Worm (Caenorhabditis elegans) whole organism, L2 larva: ENCODE data around the gene F56A8.3.
A peak's percentile ranks its signal among the peaks of the same experiment; 100 is the strongest.

Experiments
- C34F6.9 ChIP-seq: fragments of 150-350 bp; optimal IDR thresholded peaks from 2 replicates; lab custom pipeline; 2014; ENCODE audit warnings: missing biosample characterization, missing genetic modification characterization
- F13H6.1 ChIP-seq: sonication (generic microtip); optimal IDR thresholded peaks from 2 replicates; lab custom pipeline; 2016; ENCODE audit warnings: missing genetic modification characterization, missing compliant biosample characterization
- R02D3.7 ChIP-seq: fragments of 150-350 bp; optimal IDR thresholded peaks from 2 replicates; lab custom pipeline; 2014; ENCODE audit warnings: missing biosample characterization, missing genetic modification characterization
- Y55F3AM.14 ChIP-seq: fragments of 200-800 bp; sonication (Bioruptor generic); optimal IDR thresholded peaks from 2 replicates; lab custom pipeline; 2018; ENCODE audit warnings: mild to moderate bottlenecking, missing genetic modification characterization, missing compliant biosample characterization
- ZK546.5 ChIP-seq: sonication (generic microtip); optimal IDR thresholded peaks from 2 replicates; lab custom pipeline; 2017; ENCODE audit warnings: missing biosample characterization, missing genetic modification characterization
- alr-1 ChIP-seq: fragments of 150-350 bp; optimal IDR thresholded peaks from 2 replicates; lab custom pipeline; 2014; ENCODE audit warnings: missing biosample characterization, missing genetic modification characterization
- aly-2 ChIP-seq: fragments of 150-350 bp; optimal IDR thresholded peaks from 2 replicates; lab custom pipeline; 2014; ENCODE audit warnings: missing biosample characterization, missing genetic modification characterization
- ama-1 ChIP-seq: fragments of 150-350 bp; optimal IDR thresholded peaks from 2 replicates; lab custom pipeline; 2018; ENCODE audit warnings: inconsistent platforms
- blmp-1 ChIP-seq: sonication (generic microtip); optimal IDR thresholded peaks from 2 replicates; lab custom pipeline; 2017; ENCODE audit warnings: missing genetic modification characterization, mild to moderate bottlenecking, missing compliant biosample characterization, antibody characterized with exemption, moderate library complexity; ENCODE audit not compliant: insufficient read depth
- ceh-16 ChIP-seq: fragments of 150-350 bp; optimal IDR thresholded peaks from 2 replicates; lab custom pipeline; 2014; ENCODE audit warnings: missing biosample characterization, missing genetic modification characterization
- ceh-82 ChIP-seq: fragments of 150-350 bp; optimal IDR thresholded peaks from 2 replicates; lab custom pipeline; 2014; ENCODE audit warnings: missing biosample characterization, missing genetic modification characterization
- dmd-4 ChIP-seq: sonication (generic microtip); optimal IDR thresholded peaks from 2 replicates; lab custom pipeline; 2017; ENCODE audit warnings: missing biosample characterization, missing genetic modification characterization
- elt-1 ChIP-seq: fragments of 150-350 bp; optimal IDR thresholded peaks from 2 replicates; lab custom pipeline; 2014; ENCODE audit warnings: missing biosample characterization, missing genetic modification characterization
- elt-3 ChIP-seq: sonication (generic microtip); optimal IDR thresholded peaks from 2 replicates; lab custom pipeline; 2017; ENCODE audit warnings: missing biosample characterization, missing genetic modification characterization
- fos-1 ChIP-seq: fragments of 150-350 bp; optimal IDR thresholded peaks from 2 replicates; lab custom pipeline; 2014; ENCODE audit warnings: missing biosample characterization, missing genetic modification characterization
- gmeb-1 ChIP-seq: fragments of 150-350 bp; optimal IDR thresholded peaks from 2 replicates; lab custom pipeline; 2014; ENCODE audit warnings: missing biosample characterization, missing genetic modification characterization
- lin-13 ChIP-seq: fragments of 150-350 bp; optimal IDR thresholded peaks from 2 replicates; lab custom pipeline; 2014; ENCODE audit warnings: missing biosample characterization, missing genetic modification reagents, missing genetic modification characterization
- lin-39 ChIP-seq: fragments of 150-350 bp; optimal IDR thresholded peaks from 2 replicates; lab custom pipeline; 2014; ENCODE audit warnings: missing biosample characterization, missing genetic modification reagents, missing genetic modification characterization
- lsy-2 ChIP-seq, 2 experiments: fragments of 150-350 bp in 1 of 2; sonication (generic microtip) in 1 of 2; optimal IDR thresholded peaks; 2 replicates each; lab custom pipeline; 2014 to 2017; ENCODE audit warnings: missing biosample characterization in 2 of 2, missing genetic modification characterization in 2 of 2
- mab-5 ChIP-seq: fragments of 150-350 bp; optimal IDR thresholded peaks from 2 replicates; lab custom pipeline; 2014; ENCODE audit warnings: missing biosample characterization, missing genetic modification characterization
- mbf-1 ChIP-seq: sonication (generic microtip); optimal IDR thresholded peaks from 2 replicates; lab custom pipeline; 2017; ENCODE audit warnings: missing biosample characterization, missing genetic modification characterization
- mdl-1 ChIP-seq, 2 experiments: fragments of 150-350 bp in 1 of 2; sonication (generic microtip) in 1 of 2; optimal IDR thresholded peaks; 2 replicates each; lab custom pipeline; 2017; ENCODE audit warnings: missing biosample characterization in 2 of 2, missing genetic modification characterization in 2 of 2
- nhr-10 ChIP-seq: sonication (generic microtip); optimal IDR thresholded peaks from 2 replicates; lab custom pipeline; 2017; ENCODE audit warnings: missing biosample characterization, missing genetic modification characterization
- nhr-11 ChIP-seq: fragments of 150-350 bp; optimal IDR thresholded peaks from 2 replicates; lab custom pipeline; 2014; ENCODE audit warnings: missing biosample characterization, missing genetic modification characterization
- nhr-12 ChIP-seq: fragments of 150-350 bp; optimal IDR thresholded peaks from 2 replicates; lab custom pipeline; 2014; ENCODE audit warnings: missing biosample characterization, missing genetic modification characterization
- nhr-129 ChIP-seq: fragments of 150-350 bp; optimal IDR thresholded peaks from 2 replicates; lab custom pipeline; 2014; ENCODE audit warnings: missing biosample characterization, missing genetic modification characterization
- nhr-23 ChIP-seq: fragments of 150-350 bp; optimal IDR thresholded peaks from 2 replicates; lab custom pipeline; 2014; ENCODE audit warnings: missing biosample characterization, missing genetic modification reagents, missing genetic modification characterization
- nhr-237 ChIP-seq: fragments of 150-350 bp; optimal IDR thresholded peaks from 2 replicates; lab custom pipeline; 2014; ENCODE audit warnings: missing biosample characterization, missing genetic modification characterization
- nhr-25 ChIP-seq: fragments of 150-350 bp; sonication (generic microtip); optimal IDR thresholded peaks from 3 replicates; lab custom pipeline; 2014; ENCODE audit warnings: missing biosample characterization, missing genetic modification characterization
- nhr-6 ChIP-seq: fragments of 150-350 bp; optimal IDR thresholded peaks from 2 replicates; lab custom pipeline; 2014; ENCODE audit warnings: missing biosample characterization, missing genetic modification characterization
- nhr-77 ChIP-seq: fragments of 150-350 bp; optimal IDR thresholded peaks from 2 replicates; lab custom pipeline; 2014; ENCODE audit warnings: missing biosample characterization, missing genetic modification characterization
- peb-1 ChIP-seq: fragments of 150-350 bp; optimal IDR thresholded peaks from 2 replicates; lab custom pipeline; 2014; ENCODE audit warnings: missing biosample characterization, missing genetic modification characterization
- sem-4 ChIP-seq: fragments of 150-350 bp; optimal IDR thresholded peaks from 2 replicates; lab custom pipeline; 2014; ENCODE audit warnings: missing biosample characterization, missing genetic modification reagents, missing genetic modification characterization
- skn-1 ChIP-seq: sonication (generic microtip); optimal IDR thresholded peaks from 2 replicates; lab custom pipeline; 2017; ENCODE audit warnings: missing biosample characterization, missing genetic modification characterization
- sma-3 ChIP-seq: sonication (generic microtip); optimal IDR thresholded peaks from 2 replicates; lab custom pipeline; 2016; ENCODE audit warnings: missing genetic modification reagents, missing genetic modification characterization, missing compliant biosample characterization
- sma-9 ChIP-seq, 2 experiments: fragments of 150-350 bp in 1 of 2; sonication (generic microtip) in 1 of 2; optimal IDR thresholded peaks; 2 replicates each; lab custom pipeline; 2014 to 2016; ENCODE audit warnings: missing genetic modification characterization in 2 of 2, mild to moderate bottlenecking in 1 of 2, missing biosample characterization in 1 of 2, missing compliant biosample characterization in 1 of 2, missing genetic modification reagents in 1 of 2, moderate library complexity in 1 of 2
- unc-39 ChIP-seq: fragments of 150-350 bp; optimal IDR thresholded peaks from 2 replicates; lab custom pipeline; 2014; ENCODE audit warnings: missing biosample characterization, missing genetic modification characterization
- unc-55 ChIP-seq: fragments of 150-350 bp; sonication (generic microtip); optimal IDR thresholded peaks from 3 replicates; lab custom pipeline; 2014; ENCODE audit warnings: missing biosample characterization, missing genetic modification reagents, missing genetic modification characterization
- zag-1 ChIP-seq: fragments of 150-350 bp; optimal IDR thresholded peaks from 2 replicates; lab custom pipeline; 2014; ENCODE audit warnings: missing biosample characterization, missing genetic modification characterization
- ztf-1 ChIP-seq: fragments of 200-800 bp; sonication (Bioruptor generic); conservative IDR thresholded peaks from 2 replicates; pipeline ENCODE4 v1.3.6; 2022; ENCODE audit warnings: missing genetic modification characterization, missing compliant biosample characterization
- ztf-11 ChIP-seq: sonication (generic microtip); optimal IDR thresholded peaks from 2 replicates; lab custom pipeline; 2017; ENCODE audit warnings: missing biosample characterization, missing genetic modification characterization

The F56A8.3 gene

DNA sequence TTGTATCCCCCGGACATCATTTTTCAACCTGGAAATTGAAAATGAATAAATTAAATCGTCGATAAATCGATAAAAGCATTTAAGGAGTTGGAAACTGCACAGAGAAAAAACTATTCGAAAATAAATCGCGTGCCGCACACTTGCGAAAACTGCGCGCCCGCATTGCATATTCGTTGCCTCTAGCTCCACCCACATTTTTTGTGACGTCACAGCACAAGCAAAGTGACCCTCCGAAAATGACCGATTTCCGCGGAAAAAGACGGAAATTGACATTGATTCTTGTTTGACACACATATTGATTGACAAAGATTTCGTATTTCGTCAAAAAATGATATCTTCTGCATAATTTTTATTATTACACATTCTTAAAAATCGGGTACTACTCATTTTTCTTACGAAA lies 12.2 kb downstream of the F56A8.3 start, which contains the start of gene cpf-2 (continued):
- TF ChIP-seq sma-9 (GFP tag; optimal IDR thresholded peaks at IDR 0.05; lab: Kevin White, UChicago): peak; percentile 74
- TF ChIP-seq sma-9 (tag; optimal IDR thresholded peaks at IDR 0.05; lab: Kevin White, UChicago): no peak
- no peak for TF ChIP-seq zag-1
- TF ChIP-seq gmeb-1 (tag; lab: Kevin White, UChicago): peak; percentile 85
- TF ChIP-seq R02D3.7 (tag; lab: Kevin White, UChicago): no peak
- no peak for TF ChIP-seq alr-1
- TF ChIP-seq ZK546.5 (tag; lab: Kevin White, UChicago): no peak

DNA sequence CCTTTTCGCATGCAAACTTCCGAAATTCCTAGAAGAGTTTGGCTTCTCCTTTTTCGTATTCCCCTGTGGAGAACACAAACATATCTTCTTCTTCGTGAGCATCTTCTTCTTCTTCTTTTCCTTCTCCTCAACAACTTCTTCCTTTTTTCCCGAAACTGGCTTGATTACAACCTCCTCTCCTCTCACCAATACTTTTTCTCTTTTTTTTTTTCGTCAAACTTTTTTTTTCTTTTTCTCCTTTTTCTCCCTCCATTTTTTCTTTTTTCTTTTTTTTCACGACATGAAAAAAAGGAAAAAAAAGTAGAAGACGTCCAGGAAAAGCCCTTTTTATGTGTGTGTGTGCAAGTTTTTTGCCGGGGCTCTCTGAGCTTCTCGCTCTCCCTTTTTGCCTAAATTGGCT lies 14.2 kb downstream of the F56A8.3 start:
- peak; percentile 25 for TF ChIP-seq Y55F3AM.14 (GFP tag; lab: Kevin White, UChicago)
- TF ChIP-seq nhr-129 (tag; lab: Kevin White, UChicago): peak; percentile 8
- peak; percentile 3 for TF ChIP-seq sem-4
- peak; percentile 84 for TF ChIP-seq unc-55 (GFP tag; lab: Kevin White, UChicago)
- TF ChIP-seq dmd-4 (tag; lab: Kevin White, UChicago): no peak
- peak in 1 of 2 experiments; percentile 54 for TF ChIP-seq lsy-2 (tag; optimal IDR thresholded peaks at IDR 0.05; lab: Kevin White, UChicago)
- TF ChIP-seq mdl-1 (tag; optimal IDR thresholded peaks at IDR 0.05; lab: Kevin White, UChicago): peak in 1 of 2 experiments; percentile 2
- peak; percentile 79 for TF ChIP-seq C34F6.9 (tag; lab: Kevin White, UChicago)
- TF ChIP-seq alr-1: no peak
- no peak for TF ChIP-seq elt-1
- TF ChIP-seq zag-1: peak; percentile 57
- TF ChIP-seq, all 48 proteins: peak for 8

- TF ChIP-seq nhr-237 (tag; lab: Kevin White, UChicago) (no peak), nhr-25 (tag; lab: Kevin White, UChicago) (no peak), ztf-1 (GFP tag; lab: Robert Waterston, UW) (no peak), nhr-77 (tag; lab: Kevin White, UChicago) (no peak), ztf-11 (tag; lab: Kevin White, UChicago) (no peak), ceh-16 (no peak), nhr-12 (tag; lab: Kevin White, UChicago) (no peak), C34F6.9 (tag; lab: Kevin White, UChicago) (no peak), ceh-82 (tag; lab: Kevin White, UChicago) (no peak), unc-39 (tag; lab: Kevin White, UChicago) (no peak), sem-4 (no peak), nhr-129 (tag; lab: Kevin White, UChicago) (no peak), alr-1 (no peak), nhr-23 (no peak), Y55F3AM.14 (GFP tag; lab: Kevin White, UChicago) (no peak)
These were observed 15.5 kb downstream of the F56A8.3 start for ce11 chrIII:13272227-13272626.

- peak; percentile 12 for TF ChIP-seq sma-9 (GFP tag; optimal IDR thresholded peaks at IDR 0.05; lab: Kevin White, UChicago)
- TF ChIP-seq sma-9 (tag; optimal IDR thresholded peaks at IDR 0.05; lab: Kevin White, UChicago): no peak
- no peak for TF ChIP-seq elt-3 (tag; lab: Kevin White, UChicago)
- no peak for TF ChIP-seq gmeb-1 (tag; lab: Kevin White, UChicago)
- TF ChIP-seq fos-1: no peak
- peak; percentile 19 for TF ChIP-seq mab-5 (tag; lab: Kevin White, UChicago)
- no peak for TF ChIP-seq ZK546.5 (tag; lab: Kevin White, UChicago)
- TF ChIP-seq mbf-1 (tag; lab: Kevin White, UChicago): no peak
- no peak for TF ChIP-seq ceh-82 (tag; lab: Kevin White, UChicago)
- TF ChIP-seq R02D3.7 (tag; lab: Kevin White, UChicago): no peak
- no peak for TF ChIP-seq nhr-6 (tag; lab: Kevin White, UChicago)
- no peak for TF ChIP-seq nhr-77 (tag; lab: Kevin White, UChicago)
- TF ChIP-seq F13H6.1: no peak
- no peak for TF ChIP-seq aly-2 (tag; lab: Kevin White, UChicago)
- peak; percentile 69 for TF ChIP-seq unc-55 (GFP tag; lab: Kevin White, UChicago)
- TF ChIP-seq nhr-129 (tag; lab: Kevin White, UChicago): no peak
- TF ChIP-seq elt-1: no peak
- TF ChIP-seq blmp-1 (tag; lab: Kevin White, UChicago): no peak
- no peak for TF ChIP-seq Y55F3AM.14 (GFP tag; lab: Kevin White, UChicago)
These were observed 16.1 kb downstream of the F56A8.3 start for ce11 chrIII:13272788-13273187.

- no peak for TF ChIP-seq dmd-4 (tag; lab: Kevin White, UChicago)
- no peak for TF ChIP-seq nhr-23
- TF ChIP-seq fos-1: peak; percentile 69
- TF ChIP-seq ama-1 (lab: Kevin White, UChicago): no peak
- TF ChIP-seq F13H6.1: peak; percentile 88
- no peak for TF ChIP-seq sma-3 (GFP tag; lab: Kevin White, UChicago)
- TF ChIP-seq unc-55 (GFP tag; lab: Kevin White, UChicago): peak; percentile 88
- peak; percentile 53 for TF ChIP-seq nhr-6 (tag; lab: Kevin White, UChicago)
- TF ChIP-seq skn-1 (tag; lab: Kevin White, UChicago): peak; percentile 38
- TF ChIP-seq mdl-1 (tag; optimal IDR thresholded peaks at IDR 0.05; lab: Kevin White, UChicago): peak; percentile 63 to 67
- TF ChIP-seq aly-2 (tag; lab: Kevin White, UChicago): no peak
- TF ChIP-seq ztf-1 (GFP tag; lab: Robert Waterston, UW): 0 out of 2 replicates have a peak, but pooled peaks have one; percentile 74
- no peak for TF ChIP-seq unc-39 (tag; lab: Kevin White, UChicago)
- TF ChIP-seq elt-1: no peak
- peak; percentile 84 for TF ChIP-seq nhr-129 (tag; lab: Kevin White, UChicago)
- TF ChIP-seq nhr-77 (tag; lab: Kevin White, UChicago): no peak
- no peak for TF ChIP-seq lin-39 (tag; lab: Kevin White, UChicago)
- TF ChIP-seq blmp-1 (tag; lab: Kevin White, UChicago): no peak
- no peak for TF ChIP-seq nhr-10 (tag; lab: Kevin White, UChicago)
- TF ChIP-seq peb-1: no peak
- peak; percentile 2 for TF ChIP-seq ZK546.5 (tag; lab: Kevin White, UChicago)
- TF ChIP-seq nhr-237 (tag; lab: Kevin White, UChicago): no peak
- no peak for TF ChIP-seq alr-1
- TF ChIP-seq nhr-11 (tag; lab: Kevin White, UChicago): no peak
- TF ChIP-seq lin-13 (GFP tag; lab: Kevin White, UChicago): peak; percentile 42
These were observed 19.1 kb downstream of the F56A8.3 start for ce11 chrIII:13275784-13276183.
